Worm (Caenorhabditis elegans): ENCODE results near the gene pals-33.

pals-33 gene

ce11 chrV:3685790-3686208 lies 12.6 kb downstream of the pals-33 start, which contains the start of gene W08A12.2 (continued):
- TF ChIP-seq ztf-3 (GFP tag; optimal IDR thresholded peaks at IDR 0.05): no peak
- TF ChIP-seq F10E7.11 (tag; optimal IDR thresholded peaks at IDR 0.05): peak; percentile 41
- TF ChIP-seq nfyb-1 (GFP tag; IDR thresholded peaks at IDR 0.05): peak; percentile 66; the same call in 1 of the 2 replicates
- no peak for TF ChIP-seq let-526 (GFP tag; IDR thresholded peaks at IDR 0.05)
- TF ChIP-seq chd-7 (tag; optimal IDR thresholded peaks at IDR 0.05): no peak
- 0 out of 2 replicates have a peak, but pooled peaks have one; percentile 18 for TF ChIP-seq hsf-1 (GFP tag; IDR thresholded peaks at IDR 0.05)
- TF ChIP-seq ztf-6 (GFP tag; IDR thresholded peaks at IDR 0.05): no peak
- TF ChIP-seq F22D6.2 (tag; optimal IDR thresholded peaks at IDR 0.05): no peak
- no peak for TF ChIP-seq ceh-40 (GFP tag; IDR thresholded peaks at IDR 0.05)
- peak; percentile 73 for TF ChIP-seq athp-1 (tag; optimal IDR thresholded peaks at IDR 0.05)
- TF ChIP-seq die-1 (tag; optimal IDR thresholded peaks at IDR 0.05): peak; percentile 90
- no peak; the same call in 1 of the 2 replicates for TF ChIP-seq zfh-2 (GFP tag; conservative IDR thresholded peaks at IDR 0.05)
- TF ChIP-seq D2030.7 (GFP tag; IDR thresholded peaks at IDR 0.05): no peak
- TF ChIP-seq aptf-2 (GFP tag; conservative IDR thresholded peaks at IDR 0.05): no peak
- no peak for TF ChIP-seq Y95B8A.8 (GFP tag; IDR thresholded peaks at IDR 0.05)
- no peak for TF ChIP-seq lag-1 (GFP tag; IDR thresholded peaks at IDR 0.05)
- TF ChIP-seq F33H1.4 (GFP tag; IDR thresholded peaks at IDR 0.05): no peak
- TF ChIP-seq F52B5.7 (tag; optimal IDR thresholded peaks at IDR 0.05): peak; percentile 29
- peak; percentile 5 for TF ChIP-seq hlh-12 (tag; optimal IDR thresholded peaks at IDR 0.05)
- peak; percentile 72 for TF ChIP-seq somi-1 (GFP tag; optimal IDR thresholded peaks at IDR 0.05)
- TF ChIP-seq tlf-1 (GFP tag; optimal IDR thresholded peaks at IDR 0.05): no peak
- TF ChIP-seq Y67H2A.10 (GFP tag; conservative IDR thresholded peaks at IDR 0.05): no peak
- TF ChIP-seq lir-1 (GFP tag; conservative IDR thresholded peaks at IDR 0.05): no peak
- TF ChIP-seq bed-2 (GFP tag; IDR thresholded peaks at IDR 0.05): no peak
- TF ChIP-seq lin-54 (GFP tag; optimal IDR thresholded peaks at IDR 0.05): peak; percentile 1
- TF ChIP-seq sptf-2 (GFP tag; optimal IDR thresholded peaks at IDR 0.05): no peak
- peak; percentile 38 for TF ChIP-seq snpc-3.4 (tag; optimal IDR thresholded peaks at IDR 0.05)
- no peak for TF ChIP-seq unc-130 (GFP tag; optimal IDR thresholded peaks at IDR 0.05)
- TF ChIP-seq hmg-1.2 (GFP tag; IDR thresholded peaks at IDR 0.05): peak; percentile 89

ce11 chrV:3686292-3686691 lies 13.1 kb downstream of the pals-33 start:
- TF ChIP-seq madf-6 (GFP tag; IDR thresholded peaks at IDR 0.05): peak; percentile 5; the same call in 1 of the 2 replicates
- peak; percentile 66 for TF ChIP-seq lsl-1 (GFP tag; optimal IDR thresholded peaks at IDR 0.05)
- TF ChIP-seq attf-5 (GFP tag; optimal IDR thresholded peaks at IDR 0.05): no peak
- TF ChIP-seq B0261.1 (tag; optimal IDR thresholded peaks at IDR 0.05): peak; percentile 54
- peak; percentile 1 for TF ChIP-seq efl-1 (GFP tag; optimal IDR thresholded peaks at IDR 0.05)
- no peak for TF ChIP-seq ets-4 (GFP tag; optimal IDR thresholded peaks at IDR 0.05)

- TF ChIP-seq ztf-22 (GFP tag; optimal IDR thresholded peaks at IDR 0.05) (no peak), lin-54 (GFP tag; optimal IDR thresholded peaks at IDR 0.05) (no peak), attf-3 (GFP tag; conservative IDR thresholded peaks at IDR 0.05) (no peak), lin-35 (GFP tag; optimal IDR thresholded peaks at IDR 0.05) (no peak), snpc-3.4 (tag; optimal IDR thresholded peaks at IDR 0.05) (no peak), unc-62 (GFP tag; optimal IDR thresholded peaks at IDR 0.05) (no peak)
Observed at ce11 chrV:3686899-3687298, 13.7 kb downstream of the pals-33 start, which contains the start of gene unc-132. unc-132 (plus strand) TSS chrV:3687106.
